Worm (Caenorhabditis elegans): ENCODE data around the gene igcm-2.

DNA sequence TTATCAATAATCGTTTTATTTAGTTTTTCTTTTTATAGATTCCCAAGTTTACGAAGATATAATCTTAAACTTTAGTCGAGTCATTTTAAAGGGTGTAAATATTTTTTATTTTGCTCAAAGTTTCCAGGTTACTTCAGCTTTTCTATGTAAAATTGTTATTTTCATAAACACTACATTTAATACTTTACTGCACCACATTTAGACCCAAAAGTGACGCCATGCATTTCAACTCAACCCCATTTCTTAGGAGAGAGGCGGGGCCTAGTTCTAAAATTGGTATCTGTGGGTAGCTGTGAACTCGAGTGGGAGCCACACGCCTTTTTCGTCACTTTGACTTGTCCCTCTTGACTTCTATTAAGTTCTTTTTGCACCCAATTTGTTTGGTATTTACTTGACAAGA, 21.2 kb upstream of the igcm-2 start, which contains the start of gene T22E5.1:
- no peak for TF ChIP-seq ceh-82 (tag; optimal IDR thresholded peaks at IDR 0.05)
- no peak for TF ChIP-seq ceh-16 (tag; optimal IDR thresholded peaks at IDR 0.05)
- TF ChIP-seq ztf-4 (tag; optimal IDR thresholded peaks at IDR 0.05) = no peak
- TF ChIP-seq nhr-23 (tag; optimal IDR thresholded peaks at IDR 0.05) = no peak
- no peak for TF ChIP-seq ama-1 (optimal IDR thresholded peaks at IDR 0.05)
- no peak for TF ChIP-seq snpc-4 (tag; optimal IDR thresholded peaks at IDR 0.05)
